Fruit fly (Drosophila melanogaster) whole organism, embryonic: Measurements from ENCODE around the gene Uba4.

Source experiments
- CG10267 ChIP-seq: fragments of 200-800 bp; sonication (Bioruptor generic); optimal IDR thresholded peaks from 2 replicates; lab custom pipeline; 2018; ENCODE audit warnings: missing biosample characterization, mild to moderate bottlenecking, missing genetic modification characterization, moderate library complexity
- CG10431 ChIP-seq: fragments of 200-800 bp; sonication (Bioruptor generic); optimal IDR thresholded peaks from 3 replicates; lab custom pipeline; 2018; ENCODE audit warnings: missing biosample characterization, mild to moderate bottlenecking, missing genetic modification characterization
- CG14441 ChIP-seq: fragments of 200-800 bp; sonication (Bioruptor generic); IDR thresholded peaks from 2 replicates; pipeline ENCODE4 v1.3.6; 2022; ENCODE audit warnings: missing biosample characterization, missing genetic modification characterization
- CG14710 ChIP-seq: fragments of 200-800 bp; sonication (Bioruptor generic); optimal IDR thresholded peaks from 3 replicates; lab custom pipeline; 2019; ENCODE audit warnings: missing biosample characterization, mild to moderate bottlenecking, missing genetic modification characterization, moderate library complexity
- CG15011 ChIP-seq: fragments of 200-800 bp; sonication (Bioruptor generic); optimal IDR thresholded peaks from 3 replicates; lab custom pipeline; 2018; ENCODE audit warnings: missing biosample characterization, mild to moderate bottlenecking, missing genetic modification characterization
- CG17361 ChIP-seq: fragments of 200-800 bp; sonication (Bioruptor generic); IDR thresholded peaks from 3 replicates; pipeline ENCODE4 v1.3.6; 2022; ENCODE audit warnings: missing biosample characterization, missing genetic modification characterization
- CG18619 ChIP-seq: fragments of 200-800 bp; sonication (Bioruptor generic); optimal IDR thresholded peaks from 3 replicates; lab custom pipeline; 2017; ENCODE audit warnings: missing biosample characterization, mild to moderate bottlenecking, missing genetic modification characterization
- CG2889 ChIP-seq: fragments of 200-800 bp; sonication (Bioruptor generic); IDR thresholded peaks from 3 replicates; pipeline ENCODE4 v1.3.6; 2022; ENCODE audit warnings: missing biosample characterization, missing genetic modification characterization
- CG31441 ChIP-seq: fragments of 200-800 bp; sonication (Bioruptor generic); IDR thresholded peaks from 2 replicates; pipeline ENCODE4 v1.3.6; 2022; ENCODE audit warnings: missing biosample characterization, missing genetic modification characterization
- CG6765 ChIP-seq: fragments of 200-800 bp; sonication (Bioruptor generic); optimal IDR thresholded peaks from 3 replicates; lab custom pipeline; 2017; ENCODE audit warnings: missing biosample characterization, mild to moderate bottlenecking, missing genetic modification characterization
- CG7839 ChIP-seq: fragments of 200-800 bp; sonication (Bioruptor generic); optimal IDR thresholded peaks from 3 replicates; lab custom pipeline; 2018; ENCODE audit warnings: missing biosample characterization, mild to moderate bottlenecking, missing genetic modification characterization, moderate library complexity
- CG7963 ChIP-seq: fragments of 200-800 bp; sonication (Bioruptor generic); IDR thresholded peaks from 3 replicates; pipeline ENCODE4 v1.3.6; 2022; ENCODE audit warnings: missing biosample characterization, missing genetic modification characterization; ENCODE audit not compliant: partially characterized antibody
- CG8924 ChIP-seq: fragments of 200-800 bp; optimal IDR thresholded peaks from 3 replicates; lab custom pipeline; 2019; ENCODE audit warnings: missing biosample characterization, mild to moderate bottlenecking, missing genetic modification characterization, moderate library complexity
- CG9817 ChIP-seq: fragments of 200-800 bp; sonication (Bioruptor generic); optimal IDR thresholded peaks from 2 replicates; lab custom pipeline; 2018; ENCODE audit warnings: missing biosample characterization, mild to moderate bottlenecking, missing genetic modification characterization, moderate library complexity
- D ChIP-seq, 2 experiments: fragments of 200-800 bp in 1 of 2; fragments of >200 bp in 1 of 2; sonication (Bioruptor generic) in 1 of 2; optimal IDR thresholded peaks; 2 replicates in 1 of 2; 3 replicates in 1 of 2; lab custom pipeline; 2017; ENCODE audit warnings: mild to moderate bottlenecking in 1 of 2, missing biosample characterization in 1 of 2, missing genetic modification characterization in 1 of 2, missing genetic modification reagents in 1 of 2
- D19B ChIP-seq: fragments of 200-800 bp; sonication (Bioruptor generic); optimal IDR thresholded peaks from 2 replicates; lab custom pipeline; 2017; ENCODE audit warnings: missing biosample characterization, mild to moderate bottlenecking, missing genetic modification characterization
- Dbx ChIP-seq: fragments of 200-800 bp; sonication (Bioruptor generic); IDR thresholded peaks from 3 replicates; pipeline ENCODE4 v1.3.6; 2022; ENCODE audit warnings: missing biosample characterization, missing genetic modification characterization
- Dfd ChIP-seq, 2 experiments: fragments of >200 bp; optimal IDR thresholded peaks; 2 replicates each; lab custom pipeline; 2017; ENCODE audit warnings: missing biosample characterization in 2 of 2, missing genetic modification characterization in 2 of 2
- H2.0 ChIP-seq: fragments of 200-800 bp; sonication (Bioruptor generic); IDR thresholded peaks from 2 replicates; pipeline ENCODE4 v1.3.6; 2022; ENCODE audit warnings: missing biosample characterization, missing genetic modification characterization
- Hey ChIP-seq: fragments of 200-800 bp; sonication (Bioruptor generic); optimal IDR thresholded peaks from 3 replicates; lab custom pipeline; 2018; ENCODE audit warnings: missing biosample characterization, mild to moderate bottlenecking, missing genetic modification characterization
- Lim3 ChIP-seq: fragments of 200-800 bp; sonication (Bioruptor generic); IDR thresholded peaks from 2 replicates; pipeline ENCODE4 v1.3.6; 2022; ENCODE audit warnings: missing biosample characterization, missing genetic modification characterization
- Myb ChIP-seq: fragments of 200-800 bp; sonication (Bioruptor generic); optimal IDR thresholded peaks from 2 replicates; lab custom pipeline; 2016; ENCODE audit warnings: missing biosample characterization, missing genetic modification characterization
- Oli ChIP-seq: fragments of 200-800 bp; sonication (Bioruptor generic); optimal IDR thresholded peaks from 2 replicates; lab custom pipeline; 2018; ENCODE audit warnings: missing biosample characterization, mild to moderate bottlenecking, missing genetic modification characterization, moderate library complexity
- Optix ChIP-seq: fragments of 200-800 bp; sonication (Bioruptor generic); IDR thresholded peaks from 3 replicates; pipeline ENCODE4 v1.3.6; 2022; ENCODE audit warnings: missing biosample characterization, missing genetic modification characterization
- Sox102F ChIP-seq: fragments of 200-800 bp; sonication (Bioruptor generic); optimal IDR thresholded peaks from 2 replicates; lab custom pipeline; 2018; ENCODE audit warnings: missing biosample characterization, mild to moderate bottlenecking, missing genetic modification characterization, moderate library complexity
- Taf1 ChIP-seq: fragments of 200-800 bp; sonication (Bioruptor generic); IDR thresholded peaks from 2 replicates; pipeline ENCODE4 v1.3.6; 2022; ENCODE audit warnings: missing biosample characterization, missing genetic modification characterization
- al ChIP-seq: fragments of 200-800 bp; sonication (Bioruptor generic); IDR thresholded peaks from 2 replicates; pipeline ENCODE4 v1.3.6; 2022; ENCODE audit warnings: missing biosample characterization, missing genetic modification characterization
- ash1 ChIP-seq: fragments of 200-800 bp; sonication (Bioruptor generic); optimal IDR thresholded peaks from 2 replicates; lab custom pipeline; 2018; ENCODE audit warnings: missing biosample characterization, mild to moderate bottlenecking, missing genetic modification characterization
- bowl ChIP-seq: fragments of 200-800 bp; sonication (Bioruptor generic); IDR thresholded peaks from 2 replicates; pipeline ENCODE4 v1.3.6; 2022; ENCODE audit warnings: missing biosample characterization, missing genetic modification characterization
- cad ChIP-seq: fragments of >200 bp; optimal IDR thresholded peaks from 2 replicates; lab custom pipeline; 2017; ENCODE audit warnings: missing biosample characterization, missing genetic modification characterization
- cg ChIP-seq: fragments of 200-800 bp; sonication (Bioruptor generic); optimal IDR thresholded peaks from 3 replicates; lab custom pipeline; 2019; ENCODE audit warnings: missing biosample characterization, mild to moderate bottlenecking, missing genetic modification characterization, moderate library complexity
- dan ChIP-seq: fragments of 200-800 bp; sonication (Bioruptor generic); IDR thresholded peaks from 2 replicates; pipeline ENCODE4 v1.3.6; 2022; ENCODE audit warnings: missing biosample characterization, missing genetic modification characterization
- dmrt99B ChIP-seq: fragments of 200-800 bp; sonication (Bioruptor generic); optimal IDR thresholded peaks from 2 replicates; lab custom pipeline; 2018; ENCODE audit warnings: missing biosample characterization, mild to moderate bottlenecking, missing genetic modification characterization, moderate library complexity
- dpn ChIP-seq, 2 experiments: fragments of 200-800 bp; sonication (Bioruptor generic); optimal IDR thresholded peaks; 3 replicates each; lab custom pipeline; 2016; ENCODE audit warnings: missing biosample characterization in 2 of 2, missing genetic modification characterization in 2 of 2
- ems ChIP-seq: fragments of 200-800 bp; sonication (Bioruptor generic); optimal IDR thresholded peaks from 3 replicates; lab custom pipeline; 2016; ENCODE audit warnings: missing biosample characterization, missing genetic modification characterization
- gfzf ChIP-seq: fragments of 200-800 bp; sonication (Bioruptor generic); optimal IDR thresholded peaks from 2 replicates; lab custom pipeline; 2016; ENCODE audit warnings: missing biosample characterization, mild to moderate bottlenecking, missing genetic modification characterization, moderate library complexity
- gro ChIP-seq: fragments of 200-800 bp; sonication (Bioruptor generic); optimal IDR thresholded peaks from 2 replicates; lab custom pipeline; 2016; ENCODE audit warnings: missing biosample characterization, missing genetic modification characterization
- hb ChIP-seq: fragments of 200-800 bp; sonication (Bioruptor generic); IDR thresholded peaks from 3 replicates; pipeline ENCODE4 v1.3.6; 2022; ENCODE audit warnings: missing biosample characterization, missing genetic modification characterization; ENCODE audit not compliant: partially characterized antibody
- maf-S ChIP-seq: fragments of 200-800 bp; sonication (Bioruptor generic); optimal IDR thresholded peaks from 2 replicates; lab custom pipeline; 2016; ENCODE audit warnings: missing biosample characterization, missing genetic modification characterization
- nmo ChIP-seq: fragments of 200-800 bp; sonication (Bioruptor generic); optimal IDR thresholded peaks from 2 replicates; lab custom pipeline; 2018; ENCODE audit warnings: missing biosample characterization, mild to moderate bottlenecking, missing genetic modification characterization, moderate library complexity
- pan ChIP-seq, 4 experiments: fragments of >200 bp in 3 of 4; fragments of 200-800 bp in 1 of 4; sonication (Bioruptor generic) in 1 of 4; optimal IDR thresholded peaks in 3 of 4; IDR thresholded peaks in 1 of 4; 2 replicates each; pipeline versions ENCODE4 v1.3.6 to Lab custom; 2017 to 2022; ENCODE audit warnings: missing biosample characterization in 2 of 4, missing genetic modification characterization in 2 of 4, mixed read lengths in 1 of 4
- phol ChIP-seq: fragments of 200-800 bp; sonication (Bioruptor generic); optimal IDR thresholded peaks from 3 replicates; lab custom pipeline; 2018; ENCODE audit warnings: missing biosample characterization, mild to moderate bottlenecking, missing genetic modification characterization, moderate library complexity
- ssp ChIP-seq: fragments of 200-800 bp; sonication (Bioruptor generic); IDR thresholded peaks from 2 replicates; pipeline ENCODE4 v1.3.6; 2022; ENCODE audit warnings: missing biosample characterization, missing genetic modification characterization
- tin ChIP-seq: fragments of 200-800 bp; sonication (Bioruptor generic); optimal IDR thresholded peaks from 3 replicates; lab custom pipeline; 2016; ENCODE audit warnings: missing biosample characterization, missing genetic modification characterization
- tll ChIP-seq, 2 experiments: fragments of 200-800 bp in 1 of 2; fragments of >200 bp in 1 of 2; sonication (Bioruptor generic) in 1 of 2; optimal IDR thresholded peaks; 2 replicates each; lab custom pipeline; 2017 to 2019; ENCODE audit warnings: missing biosample characterization in 2 of 2, missing genetic modification characterization in 2 of 2, mild to moderate bottlenecking in 1 of 2, moderate library complexity in 1 of 2
- tna ChIP-seq: fragments of 200-800 bp; sonication (Bioruptor generic); IDR thresholded peaks from 2 replicates; pipeline ENCODE4 v1.3.6; 2022; ENCODE audit warnings: missing biosample characterization, missing genetic modification characterization; ENCODE audit not compliant: partially characterized antibody
- toy ChIP-seq: fragments of 200-800 bp; sonication (Bioruptor generic); IDR thresholded peaks from 2 replicates; pipeline ENCODE4 v1.3.6; 2022; ENCODE audit warnings: missing biosample characterization, missing genetic modification characterization
- tup ChIP-seq: fragments of 200-800 bp; sonication (Bioruptor generic); optimal IDR thresholded peaks from 2 replicates; lab custom pipeline; 2016; ENCODE audit warnings: missing biosample characterization, mild to moderate bottlenecking, missing genetic modification characterization, moderate library complexity
- twi ChIP-seq: fragments of 200-800 bp; optimal IDR thresholded peaks from 2 replicates; lab custom pipeline; 2019; ENCODE audit warnings: missing biosample characterization, mild to moderate bottlenecking, missing genetic modification characterization, moderate library complexity
- usp ChIP-seq: fragments of >200 bp; optimal IDR thresholded peaks from 2 replicates; lab custom pipeline; 2017; ENCODE audit warnings: missing biosample characterization, missing genetic modification characterization

Gene Uba4

dm6 chr2L:8543102-8543501, 25.9 kb downstream of the Uba4 start (continued):
- no peak for TF ChIP-seq hb (GFP tag; lab: Robert Waterston, UW)
- TF ChIP-seq D19B (GFP tag; lab: Kevin White, UChicago) = no peak
- no peak for TF ChIP-seq nmo (GFP tag; lab: Kevin White, UChicago)
- peak; percentile 17 for TF ChIP-seq CG10267 (tag; lab: Kevin White, UChicago)
- TF ChIP-seq CG17361 (GFP tag; lab: Robert Waterston, UW) = no peak
- no peak for TF ChIP-seq maf-S (GFP tag; lab: Kevin White, UChicago)
- TF ChIP-seq Taf1 (GFP tag; lab: Robert Waterston, UW) = no peak
- TF ChIP-seq cad (GFP tag; lab: Kevin White, UChicago) = no peak
- no peak for TF ChIP-seq tna (GFP tag; lab: Robert Waterston, UW)
- TF ChIP-seq CG14710 (tag; lab: Kevin White, UChicago) = no peak
- no peak for TF ChIP-seq Lim3 (GFP tag; lab: Robert Waterston, UW)
- no peak for TF ChIP-seq toy (GFP tag; lab: Robert Waterston, UW)
- no peak for TF ChIP-seq CG7963 (GFP tag; lab: Robert Waterston, UW)
- TF ChIP-seq Optix (GFP tag; lab: Robert Waterston, UW) = no peak
- TF ChIP-seq CG6765 (GFP tag; lab: Kevin White, UChicago) = peak; percentile 34
- no peak for TF ChIP-seq CG9817 (tag; lab: Kevin White, UChicago)
- peak in 1 of 2 experiments; percentile 24 for TF ChIP-seq dpn (GFP tag; optimal IDR thresholded peaks at IDR 0.05; lab: Kevin White, UChicago)
- TF ChIP-seq CG14441 (GFP tag; lab: Robert Waterston, UW) = no peak
- no peak for TF ChIP-seq CG15011 (GFP tag; lab: Kevin White, UChicago)
- peak; percentile 53 for TF ChIP-seq CG8924 (tag; lab: Kevin White, UChicago)
- TF ChIP-seq Sox102F = no peak
- TF ChIP-seq CG18619 (GFP tag; lab: Kevin White, UChicago) = no peak
- TF ChIP-seq Oli (tag; lab: Kevin White, UChicago) = no peak
- no peak for TF ChIP-seq gro (GFP tag; lab: Kevin White, UChicago)
- no peak for TF ChIP-seq bowl
- no peak for TF ChIP-seq twi (tag; lab: Kevin White, UChicago)
- no peak for TF ChIP-seq pan (optimal IDR thresholded peaks at IDR 0.05; lab: Kevin White, UChicago)
- no peak for TF ChIP-seq pan (GFP tag; optimal IDR thresholded peaks at IDR 0.05 in 1 of 2, IDR thresholded peaks at IDR 0.05 in 1 of 2)
- no peak for TF ChIP-seq ash1
- TF ChIP-seq usp (GFP tag; lab: Kevin White, UChicago) = no peak
- no peak for TF ChIP-seq CG2889 (GFP tag; lab: Robert Waterston, UW)
- TF ChIP-seq Dbx (GFP tag; lab: Robert Waterston, UW) = no peak
- no peak for TF ChIP-seq H2.0 (GFP tag; lab: Robert Waterston, UW)
- no peak for TF ChIP-seq phol
- TF ChIP-seq al (GFP tag; lab: Robert Waterston, UW) = no peak
- TF ChIP-seq gfzf (GFP tag; lab: Kevin White, UChicago) = peak; percentile 92
- no peak for TF ChIP-seq cg (GFP tag; lab: Kevin White, UChicago)
- no peak for TF ChIP-seq dan (GFP tag; lab: Robert Waterston, UW)
- TF ChIP-seq tup = no peak
- TF ChIP-seq D (optimal IDR thresholded peaks at IDR 0.05; lab: Kevin White, UChicago) = no peak
- no peak for TF ChIP-seq D (GFP tag; optimal IDR thresholded peaks at IDR 0.05; lab: Kevin White, UChicago)
- TF ChIP-seq Myb (GFP tag; lab: Kevin White, UChicago) = peak; percentile 1
- no peak for TF ChIP-seq dmrt99B (tag; lab: Kevin White, UChicago)
- no peak for TF ChIP-seq tin
- TF ChIP-seq CG10431 (GFP tag; lab: Kevin White, UChicago) = peak; percentile 59
- no peak for TF ChIP-seq CG7839
- TF ChIP-seq Dfd (GFP tag; optimal IDR thresholded peaks at IDR 0.05; lab: Kevin White, UChicago) = no peak
- no peak for TF ChIP-seq tll (GFP tag; optimal IDR thresholded peaks at IDR 0.05; lab: Kevin White, UChicago)
- no peak for TF ChIP-seq ems (GFP tag; lab: Kevin White, UChicago)
- TF ChIP-seq ssp (GFP tag; lab: Robert Waterston, UW) = no peak
- TF ChIP-seq CG31441 = no peak; the same call in 1 of the 2 replicates
- no peak for TF ChIP-seq Hey
